Worm (Caenorhabditis elegans) whole organism, L1 larva: ENCODE measurements around the gene math-38.

Experiments
- C16A3.4 ChIP-seq: fragments of 150-350 bp; optimal IDR thresholded peaks from 2 replicates; lab custom pipeline; 2014; ENCODE audit warnings: missing biosample characterization, missing genetic modification characterization
- aha-1 ChIP-seq: fragments of 150-350 bp; optimal IDR thresholded peaks from 2 replicates; lab custom pipeline; 2014; ENCODE audit warnings: missing biosample characterization, missing genetic modification characterization
- ceh-8 ChIP-seq: fragments of 200-800 bp; sonication (Bioruptor generic); optimal IDR thresholded peaks from 2 replicates; lab custom pipeline; 2018; ENCODE audit warnings: mild to moderate bottlenecking, missing genetic modification characterization, moderate library complexity, missing compliant biosample characterization
- ceh-90 ChIP-seq: sonication (generic microtip); optimal IDR thresholded peaks from 2 replicates; lab custom pipeline; 2016; ENCODE audit warnings: missing genetic modification characterization, missing compliant biosample characterization
- ces-1 ChIP-seq: fragments of 150-350 bp; optimal IDR thresholded peaks from 2 replicates; lab custom pipeline; 2014; ENCODE audit warnings: missing biosample characterization, missing genetic modification reagents, missing genetic modification characterization
- efl-1 ChIP-seq, 4 experiments: fragments of 150-350 bp; optimal IDR thresholded peaks in 3 of 4; peaks in 1 of 4; 1 replicate in 1 of 4; 2 replicates in 3 of 4; lab custom pipeline; 2014; ENCODE audit warnings: missing biosample characterization in 2 of 4, missing genetic modification characterization in 2 of 4, missing genetic modification reagents in 2 of 4
- efl-3 ChIP-seq: fragments of 200-800 bp; sonication (Bioruptor generic); optimal IDR thresholded peaks from 2 replicates; lab custom pipeline; 2018; ENCODE audit warnings: mild to moderate bottlenecking, missing genetic modification characterization, missing compliant biosample characterization
- egl-27 ChIP-seq, 2 experiments: fragments of 150-350 bp in 1 of 2; sonication (generic microtip); optimal IDR thresholded peaks; 3 replicates each; lab custom pipeline; 2017 to 2018; ENCODE audit warnings: missing biosample characterization in 2 of 2, missing genetic modification characterization in 2 of 2, missing genetic modification reagents in 2 of 2
- elt-2 ChIP-seq: sonication (generic microtip); optimal IDR thresholded peaks from 2 replicates; lab custom pipeline; 2016; ENCODE audit warnings: missing genetic modification characterization, mild to moderate bottlenecking, inconsistent platforms, missing compliant biosample characterization, missing genetic modification reagents
- elt-3 ChIP-seq, 6 experiments: fragments of 150-350 bp in 1 of 6; sonication (generic microtip); optimal IDR thresholded peaks; 2 replicates each; lab custom pipeline; 2017 to 2018; ENCODE audit warnings: missing biosample characterization in 6 of 6, missing genetic modification characterization in 6 of 6, inconsistent platforms in 1 of 6
- ets-5 ChIP-seq: fragments of 200-800 bp; sonication (Bioruptor generic); IDR thresholded peaks from 2 replicates; pipeline ENCODE4 v1.3.6; 2022; ENCODE audit warnings: missing genetic modification characterization, missing compliant biosample characterization
- fkh-10 ChIP-seq: sonication (generic microtip); optimal IDR thresholded peaks from 2 replicates; lab custom pipeline; 2017; ENCODE audit warnings: missing biosample characterization, missing genetic modification reagents, missing genetic modification characterization
- fkh-4 ChIP-seq: sonication (generic microtip); optimal IDR thresholded peaks from 2 replicates; lab custom pipeline; 2016; ENCODE audit warnings: missing compliant biosample characterization, missing genetic modification characterization, borderline replicate concordance
- grh-1 ChIP-seq: fragments of 200-800 bp; sonication (Bioruptor generic); IDR thresholded peaks from 2 replicates; pipeline ENCODE4 v1.3.6; 2022; ENCODE audit warnings: missing genetic modification reagents, missing genetic modification characterization, missing compliant biosample characterization
- lin-13 ChIP-seq: fragments of 150-350 bp; optimal IDR thresholded peaks from 2 replicates; lab custom pipeline; 2014; ENCODE audit warnings: missing biosample characterization, missing genetic modification reagents, missing genetic modification characterization
- lin-14 ChIP-seq: fragments of 200-800 bp; sonication (Bioruptor generic); optimal IDR thresholded peaks from 2 replicates; lab custom pipeline; 2018; ENCODE audit warnings: mild to moderate bottlenecking, missing genetic modification characterization, moderate library complexity, missing compliant biosample characterization
- lin-35 ChIP-seq, 2 experiments: fragments of 150-350 bp; optimal IDR thresholded peaks; 2 replicates each; lab custom pipeline; 2014; ENCODE audit warnings: missing biosample characterization in 2 of 2, missing genetic modification characterization in 2 of 2, missing genetic modification reagents in 2 of 2
- mdl-1 ChIP-seq, 2 experiments: fragments of 150-350 bp; optimal IDR thresholded peaks; 2 replicates each; lab custom pipeline; 2014 to 2017; ENCODE audit warnings: missing biosample characterization in 2 of 2, missing genetic modification characterization in 2 of 2, inconsistent platforms in 1 of 2
- mef-2 ChIP-seq: fragments of 150-350 bp; optimal IDR thresholded peaks from 2 replicates; lab custom pipeline; 2014; ENCODE audit warnings: missing biosample characterization, missing genetic modification characterization
- nhr-11 ChIP-seq: fragments of 150-350 bp; optimal IDR thresholded peaks from 2 replicates; lab custom pipeline; 2014; ENCODE audit warnings: missing biosample characterization, missing genetic modification characterization
- nhr-12 ChIP-seq: sonication (generic microtip); optimal IDR thresholded peaks from 2 replicates; lab custom pipeline; 2017; ENCODE audit warnings: missing biosample characterization, missing genetic modification characterization
- nhr-19 ChIP-seq: fragments of 200-800 bp; sonication (Bioruptor generic); conservative IDR thresholded peaks from 2 replicates; pipeline ENCODE4 v1.3.6; 2022; ENCODE audit warnings: missing genetic modification characterization, missing compliant biosample characterization
- nhr-47 ChIP-seq: sonication (generic microtip); optimal IDR thresholded peaks from 2 replicates; lab custom pipeline; 2016; ENCODE audit warnings: mild to moderate bottlenecking, missing genetic modification characterization, moderate library complexity, missing compliant biosample characterization
- nhr-71 ChIP-seq: sonication (generic microtip); optimal IDR thresholded peaks from 2 replicates; lab custom pipeline; 2016; ENCODE audit warnings: mild to moderate bottlenecking, missing genetic modification characterization, moderate library complexity, missing compliant biosample characterization
- nhr-90 ChIP-seq: sonication (generic microtip); optimal IDR thresholded peaks from 2 replicates; lab custom pipeline; 2016; ENCODE audit warnings: mild to moderate bottlenecking, missing genetic modification characterization, missing compliant biosample characterization; ENCODE audit not compliant: poor library complexity
- rnt-1 ChIP-seq: sonication (generic microtip); optimal IDR thresholded peaks from 2 replicates; lab custom pipeline; 2016; ENCODE audit warnings: mild to moderate bottlenecking, missing genetic modification characterization, moderate library complexity, missing compliant biosample characterization
- skn-1 ChIP-seq: fragments of 150-350 bp; optimal IDR thresholded peaks from 2 replicates; lab custom pipeline; 2014; ENCODE audit warnings: missing biosample characterization, missing genetic modification characterization
- snu-23 ChIP-seq: sonication (generic microtip); optimal IDR thresholded peaks from 2 replicates; lab custom pipeline; 2016; ENCODE audit warnings: missing genetic modification characterization, missing compliant biosample characterization
- swsn-7 ChIP-seq: sonication (generic microtip); optimal IDR thresholded peaks from 2 replicates; lab custom pipeline; 2016; ENCODE audit warnings: missing genetic modification characterization, missing compliant biosample characterization
- unc-130 ChIP-seq: fragments of 150-350 bp; optimal IDR thresholded peaks from 2 replicates; lab custom pipeline; 2017; ENCODE audit warnings: missing biosample characterization, missing genetic modification characterization, inconsistent platforms
- unc-62 ChIP-seq: fragments of 150-350 bp; optimal IDR thresholded peaks from 2 replicates; lab custom pipeline; 2014; ENCODE audit warnings: missing biosample characterization, missing genetic modification reagents, missing genetic modification characterization
- unc-86 ChIP-seq: sonication (generic microtip); optimal IDR thresholded peaks from 2 replicates; lab custom pipeline; 2016; ENCODE audit warnings: missing genetic modification characterization, missing compliant biosample characterization
- xbp-1 ChIP-seq: sonication (generic microtip); optimal IDR thresholded peaks from 2 replicates; lab custom pipeline; 2016; ENCODE audit warnings: missing genetic modification characterization, missing compliant biosample characterization
- ztf-4 ChIP-seq: fragments of 150-350 bp; optimal IDR thresholded peaks from 2 replicates; lab custom pipeline; 2014; ENCODE audit warnings: missing biosample characterization, missing genetic modification characterization

math-38 gene

ce11 chrII:1608915-1609314, 29.1 kb upstream of the math-38 start (continued):
- no peak for TF ChIP-seq egl-27 (tag; optimal IDR thresholded peaks at IDR 0.05; lab: Kevin White, UChicago)
- TF ChIP-seq unc-130 (tag; lab: Kevin White, UChicago) = no peak
- no peak for TF ChIP-seq fkh-4 (tag; lab: Kevin White, UChicago)
- TF ChIP-seq, all 84 proteins: peak for 3

ce11 chrII:1607575-1607974, 27.8 kb upstream of the math-38 start:
- TF ChIP-seq nhr-12 = no peak
- TF ChIP-seq efl-1 (optimal IDR thresholded peaks at IDR 0.05; lab: Kevin White, UChicago) = no peak
- TF ChIP-seq efl-1 (GFP tag; optimal IDR thresholded peaks at IDR 0.05 in 1 of 2; lab: Kevin White, UChicago) = no peak
- peak; percentile 64 for TF ChIP-seq elt-2 (tag; lab: Kevin White, UChicago)
- TF ChIP-seq grh-1 (GFP tag; lab: Robert Waterston, UW) = no peak
- TF ChIP-seq ceh-90 (tag; lab: Kevin White, UChicago) = no peak
- no peak for TF ChIP-seq xbp-1 (tag; lab: Kevin White, UChicago)
- no peak for TF ChIP-seq ces-1 (GFP tag; lab: Kevin White, UChicago)
- TF ChIP-seq ets-5 = no peak

- TF ChIP-seq snu-23 (GFP tag; lab: Kevin White, UChicago) = no peak
Observed at ce11 chrII:1606079-1606478, 26.3 kb upstream of the math-38 start, which contains the start of gene bath-33. bath-33 (minus strand) TSS chrII:1606179.

- TF ChIP-seq lin-14 = no peak
- no peak for TF ChIP-seq snu-23 (GFP tag; lab: Kevin White, UChicago)
- no peak for TF ChIP-seq nhr-47 (tag; lab: Kevin White, UChicago)
- TF ChIP-seq rnt-1 (tag; lab: Kevin White, UChicago) = no peak
- no peak for TF ChIP-seq elt-2 (tag; lab: Kevin White, UChicago)
- no peak for TF ChIP-seq ceh-8
- TF ChIP-seq nhr-19 (GFP tag; lab: Robert Waterston, UW) = no peak
- no peak for TF ChIP-seq elt-3 (tag; optimal IDR thresholded peaks at IDR 0.05; lab: Kevin White, UChicago)
- no peak for TF ChIP-seq mef-2
- no peak for TF ChIP-seq mdl-1 (tag; optimal IDR thresholded peaks at IDR 0.05; lab: Kevin White, UChicago)
- no peak for TF ChIP-seq skn-1
- TF ChIP-seq C16A3.4 (tag; lab: Kevin White, UChicago) = no peak
- TF ChIP-seq ztf-4 (tag; lab: Kevin White, UChicago) = no peak
- TF ChIP-seq, all 84 proteins: peak for 0
Observed at ce11 chrII:1605010-1605409, 25.2 kb upstream of the math-38 start.

- TF ChIP-seq aha-1 (tag; lab: Kevin White, UChicago) (no peak), nhr-71 (tag; lab: Kevin White, UChicago) (no peak), lin-35 (GFP tag; optimal IDR thresholded peaks at IDR 0.05; lab: Kevin White, UChicago) (no peak), unc-130 (tag; lab: Kevin White, UChicago) (no peak), elt-3 (tag; optimal IDR thresholded peaks at IDR 0.05; lab: Kevin White, UChicago) (no peak)
- TF ChIP-seq, all 84 proteins: peak for 0
Observed at ce11 chrII:1603049-1603448, 23.3 kb upstream of the math-38 start.

- TF ChIP-seq nhr-90 (tag; lab: Kevin White, UChicago) = no peak
- no peak for TF ChIP-seq fkh-10 (GFP tag; lab: Kevin White, UChicago)
- no peak for TF ChIP-seq nhr-19 (GFP tag; lab: Robert Waterston, UW)
- TF ChIP-seq unc-62 (GFP tag; lab: Kevin White, UChicago) = no peak
- TF ChIP-seq efl-3 (GFP tag; lab: Kevin White, UChicago) = no peak
- TF ChIP-seq aha-1 (tag; lab: Kevin White, UChicago) = no peak
- no peak for TF ChIP-seq efl-1 (optimal IDR thresholded peaks at IDR 0.05; lab: Kevin White, UChicago)
- TF ChIP-seq efl-1 (GFP tag; optimal IDR thresholded peaks at IDR 0.05 in 1 of 2; lab: Kevin White, UChicago) = no peak
- TF ChIP-seq lin-13 (GFP tag; lab: Kevin White, UChicago) = no peak
- TF ChIP-seq mdl-1 (tag; optimal IDR thresholded peaks at IDR 0.05; lab: Kevin White, UChicago) = no peak
- no peak for TF ChIP-seq swsn-7 (tag; lab: Kevin White, UChicago)
- TF ChIP-seq nhr-11 (tag; lab: Kevin White, UChicago) = no peak
- TF ChIP-seq ceh-90 (tag; lab: Kevin White, UChicago) = no peak
- TF ChIP-seq unc-86 (tag; lab: Kevin White, UChicago) = no peak
Observed at ce11 chrII:1601507-1601906, 21.7 kb upstream of the math-38 start, which contains the start of gene bath-47. bath-47 (plus strand) TSS chrII:1601811.
